Fruit fly (Drosophila melanogaster) whole organism, embryonic: ENCODE measurements around the gene cv-c.

Experiments used
- C15 ChIP-seq: fragments of 200-800 bp; sonication (Bioruptor generic); IDR thresholded peaks from 3 replicates; pipeline ENCODE4 v1.3.6; 2022; ENCODE audit warnings: missing biosample characterization, missing genetic modification characterization
- CG1233 ChIP-seq: fragments of 200-800 bp; sonication (Bioruptor generic); optimal IDR thresholded peaks from 4 replicates; lab custom pipeline; 2018; ENCODE audit warnings: missing biosample characterization, mild to moderate bottlenecking, missing genetic modification characterization
- CG13296 ChIP-seq: fragments of 200-800 bp; sonication (Bioruptor generic); optimal IDR thresholded peaks from 3 replicates; lab custom pipeline; 2018; ENCODE audit warnings: missing biosample characterization, mild to moderate bottlenecking, missing genetic modification characterization
- CG13624 ChIP-seq: fragments of 200-800 bp; sonication (Bioruptor generic); optimal IDR thresholded peaks from 2 replicates; lab custom pipeline; 2016; ENCODE audit warnings: missing biosample characterization, missing genetic modification characterization
- CG14667 ChIP-seq: fragments of 200-800 bp; sonication (Bioruptor generic); IDR thresholded peaks from 2 replicates; pipeline ENCODE4 v1.3.6; 2022; ENCODE audit warnings: missing biosample characterization, missing genetic modification characterization
- CG1602 ChIP-seq: fragments of 200-800 bp; sonication (Bioruptor generic); optimal IDR thresholded peaks from 3 replicates; lab custom pipeline; 2016; ENCODE audit warnings: missing biosample characterization, missing genetic modification characterization
- CG17186 ChIP-seq: fragments of 200-800 bp; sonication (Bioruptor generic); optimal IDR thresholded peaks from 3 replicates; lab custom pipeline; 2017; ENCODE audit warnings: missing biosample characterization, missing genetic modification reagents, missing genetic modification characterization
- CG1792 ChIP-seq: fragments of 200-800 bp; sonication (Bioruptor generic); optimal IDR thresholded peaks from 2 replicates; lab custom pipeline; 2016; ENCODE audit warnings: missing biosample characterization, missing genetic modification characterization
- CG18476 ChIP-seq: fragments of 200-800 bp; sonication (Bioruptor generic); optimal IDR thresholded peaks from 2 replicates; lab custom pipeline; 2016; ENCODE audit warnings: missing biosample characterization, mild to moderate bottlenecking, missing genetic modification characterization
- CG31365 ChIP-seq: fragments of 200-800 bp; sonication (Bioruptor generic); optimal IDR thresholded peaks from 2 replicates; lab custom pipeline; 2018; ENCODE audit warnings: missing biosample characterization, mild to moderate bottlenecking, missing genetic modification characterization
- CG3163 ChIP-seq: fragments of 200-800 bp; sonication (Bioruptor generic); optimal IDR thresholded peaks from 3 replicates; lab custom pipeline; 2016; ENCODE audit warnings: missing biosample characterization, missing genetic modification characterization
- CG32532 ChIP-seq: fragments of 200-800 bp; sonication (Bioruptor generic); IDR thresholded peaks from 2 replicates; pipeline ENCODE4 v1.3.6; 2022; ENCODE audit warnings: missing biosample characterization, missing genetic modification characterization
- CG33557 ChIP-seq: fragments of 200-800 bp; sonication (Bioruptor generic); optimal IDR thresholded peaks from 2 replicates; lab custom pipeline; 2019; ENCODE audit warnings: missing biosample characterization, mild to moderate bottlenecking, missing genetic modification characterization, moderate library complexity
- CG4282 ChIP-seq: fragments of 200-800 bp; sonication (Bioruptor generic); optimal IDR thresholded peaks from 2 replicates; lab custom pipeline; 2016; ENCODE audit warnings: missing biosample characterization, missing genetic modification characterization
- CG4424 ChIP-seq: fragments of 200-800 bp; sonication (Bioruptor generic); optimal IDR thresholded peaks from 3 replicates; lab custom pipeline; 2016; ENCODE audit warnings: missing biosample characterization, missing genetic modification characterization
- CG4617 ChIP-seq: fragments of 200-800 bp; sonication (Bioruptor generic); optimal IDR thresholded peaks from 3 replicates; lab custom pipeline; 2016; ENCODE audit warnings: missing biosample characterization, missing genetic modification characterization, borderline replicate concordance
- CG4707 ChIP-seq: fragments of 200-800 bp; sonication (Bioruptor generic); optimal IDR thresholded peaks from 2 replicates; lab custom pipeline; 2018; ENCODE audit warnings: missing biosample characterization, mild to moderate bottlenecking, missing genetic modification characterization, moderate library complexity
- CG7928 ChIP-seq: fragments of 200-800 bp; sonication (Bioruptor generic); optimal IDR thresholded peaks from 2 replicates; lab custom pipeline; 2017; ENCODE audit warnings: missing biosample characterization, mild to moderate bottlenecking, missing genetic modification characterization
- CG9437 ChIP-seq: fragments of 200-800 bp; sonication (Bioruptor generic); optimal IDR thresholded peaks from 2 replicates; lab custom pipeline; 2018; ENCODE audit warnings: missing biosample characterization, mild to moderate bottlenecking, missing genetic modification characterization
- D ChIP-seq, 2 experiments: fragments of 200-800 bp in 1 of 2; fragments of >200 bp in 1 of 2; sonication (Bioruptor generic) in 1 of 2; optimal IDR thresholded peaks; 2 replicates in 1 of 2; 3 replicates in 1 of 2; lab custom pipeline; 2017; ENCODE audit warnings: mild to moderate bottlenecking in 1 of 2, missing biosample characterization in 1 of 2, missing genetic modification characterization in 1 of 2, missing genetic modification reagents in 1 of 2
- Ets97D ChIP-seq: fragments of 200-800 bp; sonication (Bioruptor generic); optimal IDR thresholded peaks from 3 replicates; lab custom pipeline; 2016; ENCODE audit warnings: missing biosample characterization, missing genetic modification characterization
- HHEX ChIP-seq: fragments of 200-800 bp; sonication (Bioruptor generic); optimal IDR thresholded peaks from 3 replicates; lab custom pipeline; 2017; ENCODE audit warnings: missing biosample characterization, mild to moderate bottlenecking, missing genetic modification characterization, missing genetic modification reagents
- HLH4C ChIP-seq: fragments of 200-800 bp; sonication (Bioruptor generic); IDR thresholded peaks from 3 replicates; pipeline ENCODE4 v1.3.6; 2022; ENCODE audit warnings: missing biosample characterization, missing genetic modification characterization; ENCODE audit not compliant: partially characterized antibody
- HLHmδ ChIP-seq: fragments of 200-800 bp; sonication (Bioruptor generic); optimal IDR thresholded peaks from 2 replicates; lab custom pipeline; 2018; ENCODE audit warnings: missing biosample characterization, mild to moderate bottlenecking, missing genetic modification characterization, moderate library complexity
- Hr51 ChIP-seq, 2 experiments: fragments of 200-800 bp; sonication (Bioruptor generic); optimal IDR thresholded peaks; 2 replicates in 1 of 2; 3 replicates in 1 of 2; lab custom pipeline; 2016 to 2018; ENCODE audit warnings: missing biosample characterization in 2 of 2, missing genetic modification characterization in 2 of 2, mild to moderate bottlenecking in 1 of 2, moderate library complexity in 1 of 2
- Jarid2 ChIP-seq: fragments of 200-800 bp; sonication (Bioruptor generic); optimal IDR thresholded peaks from 3 replicates; lab custom pipeline; 2017; ENCODE audit warnings: mild to moderate bottlenecking, missing biosample characterization, missing genetic modification reagents, missing genetic modification characterization
- Lhr ChIP-seq: fragments of 200-800 bp; sonication (Bioruptor generic); optimal IDR thresholded peaks from 3 replicates; lab custom pipeline; 2017; ENCODE audit warnings: mild to moderate bottlenecking, missing biosample characterization, missing genetic modification reagents, missing genetic modification characterization
- Lpt ChIP-seq: fragments of >200 bp; optimal IDR thresholded peaks from 2 replicates; lab custom pipeline; 2018; ENCODE audit warnings: missing biosample characterization, missing genetic modification characterization
- Sin3A ChIP-seq: fragments of >200 bp; optimal IDR thresholded peaks from 2 replicates; lab custom pipeline; 2018
- Six4 ChIP-seq: fragments of 200-800 bp; sonication (Bioruptor generic); optimal IDR thresholded peaks from 2 replicates; lab custom pipeline; 2016; ENCODE audit warnings: missing biosample characterization, missing genetic modification characterization
- Sox102F ChIP-seq: fragments of 200-800 bp; sonication (Bioruptor generic); optimal IDR thresholded peaks from 2 replicates; lab custom pipeline; 2018; ENCODE audit warnings: missing biosample characterization, mild to moderate bottlenecking, missing genetic modification characterization, moderate library complexity
- Sry-β ChIP-seq: fragments of 200-800 bp; sonication (Bioruptor generic); optimal IDR thresholded peaks from 2 replicates; lab custom pipeline; 2018; ENCODE audit warnings: missing biosample characterization, mild to moderate bottlenecking, missing genetic modification characterization, moderate library complexity
- TFAM ChIP-seq: fragments of 200-800 bp; sonication (Bioruptor generic); optimal IDR thresholded peaks from 2 replicates; lab custom pipeline; 2017; ENCODE audit warnings: missing biosample characterization, missing genetic modification characterization, inconsistent platforms
- abd-A ChIP-seq: fragments of 200-800 bp; sonication (Bioruptor generic); optimal IDR thresholded peaks from 3 replicates; lab custom pipeline; 2019; ENCODE audit warnings: missing biosample characterization, mild to moderate bottlenecking, missing genetic modification characterization, moderate library complexity
- ci ChIP-seq: fragments of 200-800 bp; sonication (Bioruptor generic); IDR thresholded peaks from 3 replicates; pipeline ENCODE4 v1.3.6; 2022; ENCODE audit warnings: missing biosample characterization, missing genetic modification characterization
- corto ChIP-seq: fragments of 200-800 bp; sonication (Bioruptor generic); optimal IDR thresholded peaks from 2 replicates; lab custom pipeline; 2016; ENCODE audit warnings: missing biosample characterization, mild to moderate bottlenecking, missing genetic modification characterization, moderate library complexity
- dmrt11E ChIP-seq: fragments of 200-800 bp; sonication (Bioruptor generic); optimal IDR thresholded peaks from 3 replicates; lab custom pipeline; 2018; ENCODE audit warnings: missing biosample characterization, mild to moderate bottlenecking, missing genetic modification characterization, moderate library complexity
- en ChIP-seq: fragments of 200-800 bp; sonication (Bioruptor generic); optimal IDR thresholded peaks from 2 replicates; lab custom pipeline; 2016; ENCODE audit warnings: missing biosample characterization, missing genetic modification characterization
- ftz-f1 ChIP-seq: fragments of 200-800 bp; sonication (Bioruptor generic); optimal IDR thresholded peaks from 2 replicates; lab custom pipeline; 2016; ENCODE audit warnings: missing biosample characterization, missing genetic modification characterization
- hbn ChIP-seq: fragments of 200-800 bp; sonication (Bioruptor generic); IDR thresholded peaks from 2 replicates; pipeline ENCODE4 v1.3.6; 2022; ENCODE audit warnings: missing biosample characterization, missing genetic modification characterization; ENCODE audit not compliant: partially characterized antibody
- hth ChIP-seq: fragments of >200 bp; optimal IDR thresholded peaks from 2 replicates; lab custom pipeline; 2017; ENCODE audit warnings: inconsistent platforms
- lab ChIP-seq: fragments of 200-800 bp; sonication (Bioruptor generic); optimal IDR thresholded peaks from 3 replicates; lab custom pipeline; 2017; ENCODE audit warnings: missing biosample characterization, missing genetic modification characterization, mild to moderate bottlenecking, moderate library complexity, missing genetic modification reagents
- oc ChIP-seq: fragments of 200-800 bp; sonication (Bioruptor generic); optimal IDR thresholded peaks from 2 replicates; lab custom pipeline; 2018; ENCODE audit warnings: missing biosample characterization, mild to moderate bottlenecking, missing genetic modification characterization, moderate library complexity
- pfk ChIP-seq: fragments of 200-800 bp; sonication (Bioruptor generic); optimal IDR thresholded peaks from 2 replicates; lab custom pipeline; 2018; ENCODE audit warnings: missing biosample characterization, mild to moderate bottlenecking, missing genetic modification characterization, moderate library complexity
- pzg ChIP-seq: fragments of 200-800 bp; sonication (Bioruptor generic); optimal IDR thresholded peaks from 3 replicates; lab custom pipeline; 2018; ENCODE audit warnings: missing biosample characterization, mild to moderate bottlenecking, missing genetic modification characterization, moderate library complexity
- run ChIP-seq: fragments of 200-800 bp; sonication (Bioruptor generic); optimal IDR thresholded peaks from 3 replicates; lab custom pipeline; 2018; ENCODE audit warnings: missing biosample characterization, mild to moderate bottlenecking, missing genetic modification characterization
- so ChIP-seq: fragments of 200-800 bp; sonication (Bioruptor generic); IDR thresholded peaks from 3 replicates; pipeline ENCODE4 v1.3.6; 2022; ENCODE audit warnings: missing biosample characterization, missing genetic modification characterization
- zen2 ChIP-seq: fragments of 200-800 bp; sonication (Bioruptor generic); IDR thresholded peaks from 3 replicates; pipeline ENCODE4 v1.3.6; 2022; ENCODE audit warnings: missing biosample characterization, missing genetic modification characterization; ENCODE audit not compliant: partially characterized antibody

The cv-c gene

DNA sequence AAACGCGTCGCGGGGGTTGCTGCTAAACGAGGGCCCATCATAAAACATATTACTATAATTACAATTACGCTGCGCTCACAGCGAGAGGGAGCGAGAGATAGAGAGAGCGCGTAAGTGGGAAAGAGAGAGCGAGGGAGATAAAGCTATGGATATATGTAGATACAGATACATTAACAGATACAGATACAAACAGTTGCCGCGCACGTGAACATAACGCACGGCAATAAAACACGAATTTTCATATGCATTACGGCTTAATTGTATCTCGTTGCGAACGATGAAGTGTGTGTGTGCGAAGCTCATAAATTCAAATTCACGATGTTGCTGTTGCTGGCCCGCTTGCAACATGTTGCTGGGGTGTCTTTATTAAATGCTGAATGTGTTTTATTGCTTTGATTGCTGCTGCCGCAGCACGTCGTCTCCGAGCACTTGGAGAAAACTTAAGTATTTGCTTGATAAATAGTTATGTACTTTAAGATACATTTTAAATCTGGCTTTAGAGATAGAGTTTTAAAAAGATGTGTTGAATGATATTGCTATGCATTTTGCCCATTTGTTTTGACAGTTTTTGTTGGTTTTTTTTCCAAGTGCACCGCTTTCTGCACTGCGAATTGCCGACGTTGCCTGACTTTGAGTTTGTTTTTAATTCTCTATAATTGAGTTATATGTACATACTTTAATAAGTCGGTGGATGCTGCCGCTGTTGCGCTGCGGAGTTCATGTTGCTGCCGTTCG lies 111.1 kb downstream of the cv-c start (continued):
- no peak for TF ChIP-seq Jarid2 (GFP tag; lab: Kevin White, UChicago)
- TF ChIP-seq hbn (GFP tag; lab: Robert Waterston, UW): no peak
- TF ChIP-seq HLHmδ (GFP tag; lab: Kevin White, UChicago): no peak
- peak; percentile 93 for TF ChIP-seq ci (GFP tag; lab: Robert Waterston, UW)
- peak; percentile 22 for TF ChIP-seq Lhr (GFP tag; lab: Kevin White, UChicago)
- peak; percentile 44 for TF ChIP-seq CG4707 (GFP tag; lab: Kevin White, UChicago)
- peak; percentile 60 for TF ChIP-seq CG13624 (GFP tag; lab: Kevin White, UChicago)
- peak; percentile 46 for TF ChIP-seq run
- no peak for TF ChIP-seq ftz-f1 (GFP tag; lab: Kevin White, UChicago)
- TF ChIP-seq pfk: no peak
- TF ChIP-seq so: peak; percentile 87
- TF ChIP-seq CG14667 (GFP tag; lab: Robert Waterston, UW): peak; percentile 70
- TF ChIP-seq CG33557: no peak
- peak; percentile 54 for TF ChIP-seq dmrt11E (tag; lab: Kevin White, UChicago)
- peak; percentile 59 for TF ChIP-seq CG18476
- TF ChIP-seq C15 (GFP tag; lab: Robert Waterston, UW): peak; percentile 22; the same call in 1 of the 3 replicates
- no peak for TF ChIP-seq HLH4C (GFP tag; lab: Robert Waterston, UW)
- TF ChIP-seq CG3163 (GFP tag; lab: Kevin White, UChicago): peak; percentile 48
- peak; percentile 48 for TF ChIP-seq HHEX
- peak; percentile 16 for TF ChIP-seq CG1233 (GFP tag; lab: Kevin White, UChicago)
- peak; percentile 61 for TF ChIP-seq CG9437 (GFP tag; lab: Kevin White, UChicago)
- no peak for TF ChIP-seq CG31365
- TF ChIP-seq hth: no peak
- peak; percentile 73 for TF ChIP-seq lab (GFP tag; lab: Kevin White, UChicago)
- TF ChIP-seq oc (tag; lab: Kevin White, UChicago): peak; percentile 32
- TF ChIP-seq abd-A (tag; lab: Kevin White, UChicago): peak; percentile 96
- TF ChIP-seq CG17186 (GFP tag; lab: Kevin White, UChicago): peak; percentile 1
- TF ChIP-seq CG32532 (GFP tag; lab: Robert Waterston, UW): peak; percentile 86
- no peak for TF ChIP-seq Sin3A (lab: Kevin White, UChicago)
- TF ChIP-seq Ets97D: peak; percentile 34
- TF ChIP-seq CG4424 (GFP tag; lab: Kevin White, UChicago): peak; percentile 78
- no peak for TF ChIP-seq D (optimal IDR thresholded peaks at IDR 0.05; lab: Kevin White, UChicago)
- TF ChIP-seq D (GFP tag; optimal IDR thresholded peaks at IDR 0.05; lab: Kevin White, UChicago): peak; percentile 11
- TF ChIP-seq TFAM: no peak
- no peak for TF ChIP-seq CG4282 (GFP tag; lab: Kevin White, UChicago)
- TF ChIP-seq Sry-β: no peak
- TF ChIP-seq Lpt (GFP tag; lab: Kevin White, UChicago): no peak
- TF ChIP-seq Sox102F: peak; percentile 92
- TF ChIP-seq zen2 (GFP tag; lab: Robert Waterston, UW): no peak
- peak; percentile 54 for TF ChIP-seq en
- TF ChIP-seq CG4617: peak; percentile 42
- TF ChIP-seq Six4 (GFP tag; lab: Kevin White, UChicago): peak; percentile 48
- TF ChIP-seq CG1792: peak; percentile 63
- peak; percentile 44 for TF ChIP-seq CG13296
- peak; percentile 78 for TF ChIP-seq corto (GFP tag; lab: Kevin White, UChicago)
- no peak for TF ChIP-seq CG7928 (GFP tag; lab: Kevin White, UChicago)
- peak; percentile 68 for TF ChIP-seq CG1602 (GFP tag; lab: Kevin White, UChicago)
- peak; percentile 46 to 89 for TF ChIP-seq Hr51 (GFP tag; optimal IDR thresholded peaks at IDR 0.05; lab: Kevin White, UChicago)
- no peak for TF ChIP-seq pzg (GFP tag; lab: Kevin White, UChicago)
